Worm (Caenorhabditis elegans): ENCODE results near the gene C03G5.14.

- TF ChIP-seq elt-2 (tag; optimal IDR thresholded peaks at IDR 0.05) (no peak), nfya-1 (tag; optimal IDR thresholded peaks at IDR 0.05) (peak; percentile 28), ceh-18 (tag; optimal IDR thresholded peaks at IDR 0.05) (no peak), ceh-9 (tag; optimal IDR thresholded peaks at IDR 0.05) (no peak), fax-1 (tag; optimal IDR thresholded peaks at IDR 0.05) (no peak), nhr-11 (tag; optimal IDR thresholded peaks at IDR 0.05) (no peak), hlh-6 (tag; optimal IDR thresholded peaks at IDR 0.05) (no peak), pha-4 (tag; optimal IDR thresholded peaks at IDR 0.05) (no peak), tbx-2 (tag; optimal IDR thresholded peaks at IDR 0.05) (no peak), pqm-1 (tag; optimal IDR thresholded peaks at IDR 0.05) (no peak), lim-6 (tag; optimal IDR thresholded peaks at IDR 0.05) (no peak), fkh-10 (GFP tag; optimal IDR thresholded peaks at IDR 0.05) (no peak), eyg-1 (tag; optimal IDR thresholded peaks at IDR 0.05) (no peak)
Measured at ce11 chrX:8569159-8569558, 47.4 kb downstream of the C03G5.14 start.

Data from whole organism, late embryonic.